Worm (Caenorhabditis elegans) whole organism, L4 larva: ENCODE measurements around the gene R09A8.1.

Experiments used
- D1046.2 ChIP-seq: fragments of 200-800 bp; sonication (Bioruptor generic); IDR thresholded peaks from 2 replicates; pipeline ENCODE4 v1.3.6; 2022; ENCODE audit warnings: missing genetic modification characterization, missing compliant biosample characterization
- R02D3.7 ChIP-seq: fragments of 150-350 bp; sonication (generic microtip); optimal IDR thresholded peaks from 3 replicates; lab custom pipeline; 2014; ENCODE audit warnings: missing biosample characterization, missing genetic modification characterization
- ZK337.2 ChIP-seq: fragments of 200-800 bp; sonication (Bioruptor generic); IDR thresholded peaks from 2 replicates; pipeline ENCODE4 v1.3.6; 2022; ENCODE audit warnings: missing genetic modification reagents, missing genetic modification characterization, missing compliant biosample characterization
- aha-1 ChIP-seq: fragments of 150-350 bp; peaks from one replicate; lab custom pipeline; 2014; ENCODE audit warnings: missing biosample characterization, missing genetic modification characterization
- ama-1 ChIP-seq: fragments of 150-350 bp; optimal IDR thresholded peaks from 2 replicates; lab custom pipeline; 2014; ENCODE audit warnings: inconsistent platforms, mixed read lengths
- attf-4 ChIP-seq: sonication (generic microtip); optimal IDR thresholded peaks from 3 replicates; lab custom pipeline; 2017; ENCODE audit warnings: missing biosample characterization, missing genetic modification characterization
- ceh-20 ChIP-seq: fragments of 200-800 bp; sonication (Bioruptor generic); IDR thresholded peaks from 2 replicates; pipeline ENCODE4 v1.3.6; 2022; ENCODE audit warnings: missing genetic modification reagents, missing genetic modification characterization, missing compliant biosample characterization
- ceh-32 ChIP-seq: sonication (generic microtip); optimal IDR thresholded peaks from 2 replicates; lab custom pipeline; 2016; ENCODE audit warnings: mild to moderate bottlenecking, missing genetic modification characterization, missing compliant biosample characterization; ENCODE audit not compliant: poor library complexity
- cey-2 ChIP-seq: sonication (generic microtip); optimal IDR thresholded peaks from 3 replicates; lab custom pipeline; 2017; ENCODE audit warnings: missing genetic modification characterization, mild to moderate bottlenecking, missing compliant biosample characterization, antibody characterized with exemption, borderline replicate concordance; ENCODE audit not compliant: insufficient read depth
- ctbp-1 ChIP-seq: fragments of 200-800 bp; sonication (Bioruptor generic); IDR thresholded peaks from 2 replicates; pipeline ENCODE4 v1.3.6; 2022; ENCODE audit warnings: missing genetic modification reagents, missing genetic modification characterization, missing compliant biosample characterization
- daf-12 ChIP-seq: fragments of 150-350 bp; optimal IDR thresholded peaks from 2 replicates; lab custom pipeline; 2014; ENCODE audit warnings: missing biosample characterization, missing genetic modification reagents, missing genetic modification characterization
- daf-8 ChIP-seq: fragments of 200-800 bp; sonication (Bioruptor generic); IDR thresholded peaks from 2 replicates; pipeline ENCODE4 v1.3.6; 2022; ENCODE audit warnings: missing genetic modification characterization, missing compliant biosample characterization
- dmd-9 ChIP-seq: fragments of 200-800 bp; sonication (Bioruptor generic); IDR thresholded peaks from 2 replicates; pipeline ENCODE4 v1.3.6; 2022; ENCODE audit warnings: missing genetic modification reagents, missing genetic modification characterization, missing compliant biosample characterization
- dve-1 ChIP-seq: sonication (generic microtip); optimal IDR thresholded peaks from 2 replicates; lab custom pipeline; 2017; ENCODE audit warnings: antibody characterized with exemption, mild to moderate bottlenecking, missing genetic modification characterization, missing compliant biosample characterization; ENCODE audit not compliant: insufficient read depth
- egl-43 ChIP-seq: fragments of 200-800 bp; sonication (Bioruptor generic); IDR thresholded peaks from 2 replicates; pipeline ENCODE4 v1.3.6; 2022; ENCODE audit warnings: missing genetic modification reagents, missing genetic modification characterization, missing compliant biosample characterization
- fos-1 ChIP-seq: fragments of 150-350 bp; optimal IDR thresholded peaks from 2 replicates; lab custom pipeline; 2014; ENCODE audit warnings: missing biosample characterization, missing genetic modification characterization
- jun-1 ChIP-seq: fragments of 150-350 bp; optimal IDR thresholded peaks from 2 replicates; lab custom pipeline; 2014; ENCODE audit warnings: missing biosample characterization, missing genetic modification reagents, missing genetic modification characterization
- lin-39 ChIP-seq: fragments of 150-350 bp; optimal IDR thresholded peaks from 2 replicates; lab custom pipeline; 2014; ENCODE audit warnings: missing biosample characterization, missing genetic modification reagents, missing genetic modification characterization
- madf-5 ChIP-seq, 2 experiments: fragments of 200-800 bp; sonication (Bioruptor generic); IDR thresholded peaks; 2 replicates each; pipeline ENCODE4 v1.3.6; 2022; ENCODE audit warnings: missing compliant biosample characterization in 2 of 2, missing genetic modification characterization in 2 of 2
- madf-9 ChIP-seq: fragments of 200-800 bp; sonication (Bioruptor generic); conservative IDR thresholded peaks from 2 replicates; pipeline ENCODE4 v1.3.6; 2022; ENCODE audit warnings: missing genetic modification reagents, missing genetic modification characterization, missing compliant biosample characterization
- mxl-2 ChIP-seq: fragments of 200-800 bp; sonication (Bioruptor generic); conservative IDR thresholded peaks from 2 replicates; pipeline ENCODE4 v1.3.6; 2022; ENCODE audit warnings: missing genetic modification reagents, missing genetic modification characterization, missing compliant biosample characterization
- mxl-3 ChIP-seq: fragments of 200-800 bp; sonication (Bioruptor generic); optimal IDR thresholded peaks from 2 replicates; lab custom pipeline; 2018; ENCODE audit warnings: mild to moderate bottlenecking, missing genetic modification characterization, missing compliant biosample characterization
- nhr-48 ChIP-seq: sonication (generic microtip); optimal IDR thresholded peaks from 2 replicates; lab custom pipeline; 2016; ENCODE audit warnings: mild to moderate bottlenecking, missing genetic modification characterization, missing compliant biosample characterization
- nhr-77 ChIP-seq: fragments of 150-350 bp; optimal IDR thresholded peaks from 2 replicates; lab custom pipeline; 2014; ENCODE audit warnings: missing biosample characterization, missing genetic modification characterization
- php-3 ChIP-seq: fragments of 200-800 bp; sonication (Bioruptor generic); IDR thresholded peaks from 2 replicates; pipeline ENCODE4 v1.3.6; 2022; ENCODE audit warnings: missing genetic modification reagents, missing genetic modification characterization, missing compliant biosample characterization
- pqm-1 ChIP-seq: sonication (generic microtip); optimal IDR thresholded peaks from 2 replicates; lab custom pipeline; 2017; ENCODE audit warnings: missing biosample characterization, missing genetic modification characterization
- set-16 ChIP-seq: fragments of 200-800 bp; sonication (Bioruptor generic); IDR thresholded peaks from 2 replicates; pipeline ENCODE4 v1.3.6; 2022; ENCODE audit warnings: missing genetic modification reagents, missing genetic modification characterization, missing compliant biosample characterization
- snpc-1.2 ChIP-seq: fragments of 200-800 bp; sonication (Bioruptor generic); IDR thresholded peaks from 2 replicates; pipeline ENCODE4 v1.3.6; 2022; ENCODE audit warnings: missing genetic modification reagents, missing genetic modification characterization, missing compliant biosample characterization
- unc-39 ChIP-seq: sonication (generic microtip); optimal IDR thresholded peaks from 2 replicates; lab custom pipeline; 2017; ENCODE audit warnings: missing biosample characterization, missing genetic modification characterization
- unc-62 ChIP-seq, 3 experiments: fragments of 150-350 bp in 1 of 3; sonication (generic microtip); optimal IDR thresholded peaks in 2 of 3; peaks in 1 of 3; 1 replicate in 1 of 3; 2 replicates in 2 of 3; lab custom pipeline; 2014 to 2017; ENCODE audit warnings: missing biosample characterization in 3 of 3, missing genetic modification characterization in 3 of 3, missing genetic modification reagents in 3 of 3, missing genotype in 1 of 3
- zfp-3 ChIP-seq: fragments of 200-800 bp; sonication (Bioruptor generic); conservative IDR thresholded peaks from 2 replicates; pipeline ENCODE4 v1.3.6; 2022; ENCODE audit warnings: missing genetic modification reagents, missing genetic modification characterization, missing compliant biosample characterization

R09A8.1 gene

DNA sequence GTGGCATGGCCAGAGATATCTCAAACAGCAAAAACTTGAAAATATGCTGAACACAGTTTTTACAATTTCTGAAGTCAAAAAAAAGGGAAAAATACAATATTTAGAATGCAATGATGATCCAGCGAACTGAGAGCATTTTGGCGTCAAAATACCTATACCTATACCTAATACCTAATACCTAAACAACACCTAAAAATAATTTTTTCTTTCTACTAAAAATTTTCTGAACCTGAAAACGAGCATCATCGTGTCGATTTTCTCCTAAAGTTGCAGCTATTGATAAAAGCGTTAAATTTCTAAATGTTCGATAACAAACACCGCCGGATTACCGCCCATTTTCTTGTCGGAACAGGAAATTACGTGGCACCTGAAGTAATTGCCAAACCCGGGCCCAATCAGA, 16.7 kb upstream of the R09A8.1 start, which contains the start of gene T24D5.4:
Gene T24D5.4 (plus strand): TSS at position 301 of the 400 bp plus-strand sequence.
- TF ChIP-seq madf-9 (GFP tag; lab: Robert Waterston, UW) (no peak), egl-43 (GFP tag; lab: Robert Waterston, UW) (no peak), fos-1 (tag; lab: Kevin White, UChicago) (no peak), daf-12 (tag; lab: Kevin White, UChicago) (no peak), zfp-3 (GFP tag; lab: Robert Waterston, UW) (no peak), ceh-32 (no peak), php-3 (GFP tag; lab: Robert Waterston, UW) (no peak), pqm-1 (tag; lab: Kevin White, UChicago) (no peak), aha-1 (tag; lab: Kevin White, UChicago) (peak; percentile 53)
- TF ChIP-seq, all 104 proteins: peak for 1

DNA sequence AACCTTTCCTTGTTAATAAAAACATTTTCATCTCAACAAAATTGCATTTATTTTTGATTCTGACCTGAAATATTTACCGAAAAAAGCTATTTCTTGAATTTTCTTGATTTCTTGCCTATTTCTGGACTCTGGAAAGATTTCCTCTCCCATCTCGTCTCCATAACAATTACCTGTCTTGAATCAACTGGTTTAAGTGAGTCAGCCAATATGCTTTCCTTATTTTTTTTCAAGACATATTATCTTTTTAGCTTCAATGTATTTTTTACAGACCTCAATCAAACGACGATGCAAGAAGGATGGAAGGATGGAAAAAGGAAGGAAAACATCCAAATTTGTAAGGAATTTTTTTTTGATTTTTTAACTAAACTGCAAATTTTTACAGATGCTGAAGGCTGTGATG, 10.9 kb upstream of the R09A8.1 start:
- no peak for TF ChIP-seq ceh-20 (GFP tag; lab: Robert Waterston, UW)
- TF ChIP-seq mxl-2 (GFP tag; lab: Robert Waterston, UW), result no peak
- peak in 1 of 2 experiments; percentile 91 for TF ChIP-seq unc-62 (GFP tag; optimal IDR thresholded peaks at IDR 0.05 in 1 of 2; lab: Kevin White, UChicago)
- no peak for TF ChIP-seq unc-62 (tag; optimal IDR thresholded peaks at IDR 0.05; lab: Kevin White, UChicago)
- TF ChIP-seq madf-5 (GFP tag; IDR thresholded peaks at IDR 0.05; lab: Robert Waterston, UW), result no peak
- TF ChIP-seq ctbp-1, result no peak
- TF ChIP-seq, all 104 proteins: peak for 1

DNA sequence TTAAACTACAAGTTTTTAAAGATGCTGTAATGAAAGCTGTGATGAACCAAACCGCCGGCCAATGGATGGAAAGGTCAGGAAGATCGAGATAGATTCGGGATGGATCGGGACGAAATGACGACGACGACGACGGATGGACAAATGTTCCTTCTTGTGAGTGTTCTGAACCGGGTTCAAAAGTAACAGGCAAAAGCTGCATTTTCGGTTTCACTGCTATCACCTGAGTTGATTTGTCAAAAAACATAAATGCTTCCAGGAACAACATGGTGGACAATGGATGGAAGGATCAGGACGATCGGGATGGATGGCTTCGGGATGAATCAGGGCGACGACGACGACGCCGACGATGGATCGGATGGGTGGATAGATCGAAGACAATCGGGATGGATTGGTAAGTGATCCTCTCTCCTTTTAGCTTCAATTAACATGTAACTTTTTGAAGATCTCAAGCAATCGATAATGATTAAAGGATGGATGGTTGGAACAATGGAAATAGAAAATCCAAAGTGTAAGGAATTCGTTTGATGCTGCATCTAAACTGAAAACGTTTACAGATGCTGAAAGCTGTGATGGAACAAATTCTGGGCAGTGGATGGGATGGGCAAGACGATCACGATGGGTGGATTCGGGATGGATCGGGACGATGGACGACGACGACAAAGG, 10.1 kb upstream of the R09A8.1 start, which contains the start of the genes T24D5.6 and R09A8.9:
Gene T24D5.6 (plus strand): TSS at position 301 of the 663 bp plus-strand sequence.
Gene R09A8.9 (plus strand): TSS at position 613 of the 663 bp plus-strand sequence.
- TF ChIP-seq dmd-9, result no peak
- no peak for TF ChIP-seq mxl-3
- TF ChIP-seq attf-4 (tag; lab: Kevin White, UChicago), result no peak
- TF ChIP-seq R02D3.7, result no peak
- no peak for TF ChIP-seq D1046.2 (GFP tag; lab: Robert Waterston, UW)
- no peak for TF ChIP-seq ZK337.2 (GFP tag; lab: Robert Waterston, UW)
- TF ChIP-seq lin-39 (tag; lab: Kevin White, UChicago), result no peak
- TF ChIP-seq snpc-1.2 (GFP tag; lab: Robert Waterston, UW), result no peak
- no peak for TF ChIP-seq zfp-3 (GFP tag; lab: Robert Waterston, UW)
- TF ChIP-seq dve-1, result no peak
- no peak for TF ChIP-seq nhr-48 (tag; lab: Kevin White, UChicago)

DNA sequence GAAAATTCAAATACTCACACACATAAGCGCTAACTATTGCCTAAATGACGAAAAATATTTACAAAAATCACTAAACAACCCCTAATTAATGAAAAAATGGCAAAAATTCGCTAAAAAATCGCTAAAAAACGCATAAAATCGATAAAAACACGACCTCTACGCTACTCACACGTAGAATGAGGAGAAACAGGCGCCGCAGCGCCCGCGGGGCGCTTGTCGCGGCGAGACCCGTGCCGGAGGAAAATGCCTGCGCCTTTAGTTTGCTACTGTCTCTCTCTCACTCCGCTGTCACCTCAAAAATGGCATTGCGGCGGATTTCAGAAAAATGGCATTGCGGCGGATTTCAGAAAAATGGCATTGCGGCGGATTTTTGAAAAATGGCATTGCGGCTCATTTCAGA, 6.0 kb upstream of the R09A8.1 start:
- TF ChIP-seq daf-8 (GFP tag; lab: Robert Waterston, UW), result 0 out of 2 replicates have a peak, but pooled peaks have one; percentile 56
- TF ChIP-seq set-16 (GFP tag; lab: Robert Waterston, UW), result peak; percentile 60

DNA sequence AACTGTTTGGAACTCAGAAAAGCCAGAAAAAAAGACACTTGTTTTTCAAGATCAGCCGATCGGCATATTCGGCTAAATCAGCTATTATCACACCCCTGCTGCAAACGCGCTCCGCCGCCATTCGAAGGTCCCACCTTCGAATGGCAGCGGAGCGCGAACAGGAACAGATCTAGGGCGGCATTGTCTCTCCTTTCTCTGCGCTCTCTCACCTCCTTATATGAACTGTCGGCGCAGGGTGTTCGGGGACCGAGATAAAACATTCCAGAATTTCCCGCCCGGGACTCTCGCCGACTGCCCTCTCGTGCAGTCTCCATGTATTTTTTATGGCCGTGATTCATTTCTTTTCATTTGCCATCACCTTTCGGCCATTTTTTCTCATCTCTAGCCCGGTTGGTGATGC, 4.9 kb downstream of the R09A8.1 start:
- TF ChIP-seq ama-1 (no peak), jun-1 (tag; lab: Kevin White, UChicago) (no peak), set-16 (GFP tag; lab: Robert Waterston, UW) (peak; percentile 66), lin-39 (tag; lab: Kevin White, UChicago) (no peak)

DNA sequence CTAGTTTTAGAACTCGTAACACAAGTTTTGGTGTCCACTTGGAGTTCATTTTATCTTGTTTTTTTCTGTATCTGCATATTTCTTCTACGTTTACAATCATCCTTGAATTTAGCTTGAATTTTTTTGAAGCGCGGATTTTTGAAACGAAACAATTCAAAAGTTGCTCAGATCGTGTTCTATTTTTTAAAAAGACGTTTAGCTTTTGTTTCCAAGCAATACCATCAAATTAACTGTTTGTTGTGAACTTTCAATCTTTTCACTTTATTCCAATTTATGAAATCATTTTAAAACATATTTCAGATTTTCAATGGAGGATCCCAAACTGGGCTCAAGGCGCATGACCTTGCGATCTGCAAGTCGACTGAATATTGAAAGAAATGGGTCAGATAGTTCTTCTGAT, 5.6 kb downstream of the R09A8.1 start, which contains the start of gene R09A8.2:
Gene R09A8.2 (plus strand): TSS at position 301 of the 400 bp plus-strand sequence.
- TF ChIP-seq nhr-77 (no peak), cey-2 (no peak), unc-39 (tag; lab: Kevin White, UChicago) (no peak)
